Fruit fly (Drosophila melanogaster): ENCODE results near the gene CG4098.

CG4098 gene

DNA sequence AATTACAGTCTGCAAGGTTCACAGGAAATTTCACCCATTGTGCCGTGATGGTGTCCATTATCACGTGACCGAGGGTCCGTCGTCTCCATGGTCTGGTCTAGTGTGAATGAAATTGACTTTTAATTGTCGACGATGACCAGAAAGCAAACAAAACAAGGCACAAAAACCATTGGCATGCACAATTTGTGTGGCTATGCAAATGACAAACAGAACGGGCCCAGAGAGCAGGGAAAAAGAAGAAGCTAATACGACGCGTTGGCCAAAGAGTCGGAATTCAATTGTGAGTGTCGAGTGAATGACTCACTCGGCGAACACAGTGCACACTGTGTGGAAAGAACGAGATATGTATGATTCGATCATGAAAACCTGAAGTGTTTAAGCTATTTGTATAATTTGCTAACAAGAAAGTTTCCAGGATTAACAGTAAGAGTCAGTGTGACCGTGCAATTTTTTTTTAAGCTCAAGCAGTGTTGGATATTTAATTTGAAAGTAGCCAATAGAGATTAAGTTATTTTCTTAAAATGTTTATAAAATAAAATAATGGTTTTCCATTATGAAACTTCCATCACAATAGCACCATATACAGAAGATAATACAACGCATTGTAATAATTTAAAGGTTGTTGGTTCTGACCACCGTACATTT is 26.5 kb upstream of the CG4098 start (continued):
- TF ChIP-seq Six4 (GFP tag; optimal IDR thresholded peaks at IDR 0.05) (no peak), Blimp-1 (GFP tag; optimal IDR thresholded peaks at IDR 0.05) (peak; percentile 9), CG4404 (GFP tag; IDR thresholded peaks at IDR 0.05) (no peak), CG11504 (tag; optimal IDR thresholded peaks at IDR 0.05) (peak; percentile 52), gem (tag; optimal IDR thresholded peaks at IDR 0.05) (peak; percentile 54), bcd (GFP tag; optimal IDR thresholded peaks at IDR 0.05) (peak; percentile 12), Med (GFP tag) (peak; percentile 42), CG1792 (GFP tag; optimal IDR thresholded peaks at IDR 0.05) (no peak), NfI (GFP tag; optimal IDR thresholded peaks at IDR 0.05) (peak; percentile 26), CG2199 (GFP tag; IDR thresholded peaks at IDR 0.05) (no peak), CG13894 (tag; optimal IDR thresholded peaks at IDR 0.05) (no peak), lola (GFP tag; optimal IDR thresholded peaks at IDR 0.05) (peak in 1 of 3 experiments; percentile 59), fd3F (GFP tag; optimal IDR thresholded peaks at IDR 0.05) (no peak), CG12942 (GFP tag; optimal IDR thresholded peaks at IDR 0.05) (no peak), CG2202 (tag; optimal IDR thresholded peaks at IDR 0.05) (no peak), Asciz (GFP tag; optimal IDR thresholded peaks at IDR 0.05) (no peak), CG7839 (tag; optimal IDR thresholded peaks at IDR 0.05) (peak; percentile 58), CG12071 (GFP tag; optimal IDR thresholded peaks at IDR 0.05) (no peak), btn (GFP tag; optimal IDR thresholded peaks at IDR 0.05) (no peak), CG7556 (GFP tag; optimal IDR thresholded peaks at IDR 0.05) (peak; percentile 45), CG2712 (tag; optimal IDR thresholded peaks at IDR 0.05) (peak; percentile 46), CG11085 (GFP tag; IDR thresholded peaks at IDR 0.05) (no peak), NK7.1 (GFP tag; optimal IDR thresholded peaks at IDR 0.05) (no peak), Rx (GFP tag; IDR thresholded peaks at IDR 0.05) (no peak), Ets65A (GFP tag) (no peak), zen (tag; optimal IDR thresholded peaks at IDR 0.05) (no peak), sisA (GFP tag; IDR thresholded peaks at IDR 0.05) (no peak), Lpt (GFP tag; optimal IDR thresholded peaks at IDR 0.05) (no peak), gsb (GFP tag; IDR thresholded peaks at IDR 0.05) (no peak), Mad (GFP tag; optimal IDR thresholded peaks at IDR 0.05) (no peak), CG7372 (GFP tag; IDR thresholded peaks at IDR 0.05) (no peak), zfh1 (GFP tag; IDR thresholded peaks at IDR 0.05) (no peak), Hmx (GFP tag; optimal IDR thresholded peaks at IDR 0.05) (no peak), sob (GFP tag; IDR thresholded peaks at IDR 0.05) (0 out of 2 replicates have a peak, but pooled peaks have one; percentile 18), Lhr (GFP tag; optimal IDR thresholded peaks at IDR 0.05) (no peak), CG34422 (GFP tag; IDR thresholded peaks at IDR 0.05) (no peak), Sox100B (GFP tag; optimal IDR thresholded peaks at IDR 0.05) (peak; percentile 18), Ptx1 (GFP tag; IDR thresholded peaks at IDR 0.05) (peak; percentile 45), zfh2 (GFP tag; optimal IDR thresholded peaks at IDR 0.05) (no peak), ab (GFP tag; optimal IDR thresholded peaks at IDR 0.05) (no peak), NC2β (GFP tag; optimal IDR thresholded peaks at IDR 0.05) (no peak), MBD-R2 (GFP tag; IDR thresholded peaks at IDR 0.05) (no peak), Gug (GFP tag; IDR thresholded peaks at IDR 0.05) (no peak), dpn (GFP tag; optimal IDR thresholded peaks at IDR 0.05) (peak in 1 of 2 experiments; percentile 15), CG12744 (GFP tag; optimal IDR thresholded peaks at IDR 0.05) (no peak), row (GFP tag; IDR thresholded peaks at IDR 0.05) (peak; percentile 54; the same call in 2 of the 3 replicates), CG42726 (GFP tag; IDR thresholded peaks at IDR 0.05; ENCODE audit: partially characterized antibody) (no peak), GATAe (GFP tag; conservative IDR thresholded peaks at IDR 0.05) (no peak), twi (tag; optimal IDR thresholded peaks at IDR 0.05) (no peak), CG10267 (tag; optimal IDR thresholded peaks at IDR 0.05) (peak; percentile 9), CG4854 (GFP tag; optimal IDR thresholded peaks at IDR 0.05) (no peak)
